Fruit fly (Drosophila melanogaster) whole organism, adult: ENCODE measurements around the gene PNPase.

ENCODE experiments used
- CG11617 ChIP-seq: fragments of 200-800 bp; sonication (Bioruptor generic); optimal IDR thresholded peaks from 2 replicates; lab custom pipeline; 2017; ENCODE audit warnings: mild to moderate bottlenecking, missing biosample characterization, missing genetic modification reagents, missing genetic modification characterization
- CG14711 ChIP-seq: fragments of 200-800 bp; sonication (Bioruptor generic); optimal IDR thresholded peaks from 2 replicates; lab custom pipeline; 2018; ENCODE audit warnings: missing biosample characterization, mild to moderate bottlenecking, missing genetic modification characterization, moderate library complexity
- CG1620 ChIP-seq: fragments of 200-800 bp; sonication (Bioruptor generic); optimal IDR thresholded peaks from 2 replicates; lab custom pipeline; 2016; ENCODE audit warnings: missing biosample characterization, missing genetic modification characterization
- CG5204 ChIP-seq: fragments of 200-800 bp; sonication (Bioruptor generic); optimal IDR thresholded peaks from 2 replicates; lab custom pipeline; 2016; ENCODE audit warnings: missing biosample characterization, missing genetic modification characterization
- Clk ChIP-seq: fragments of 200-800 bp; sonication (Bioruptor generic); optimal IDR thresholded peaks from 2 replicates; lab custom pipeline; 2017; ENCODE audit warnings: missing biosample characterization, missing genetic modification characterization
- Crg-1 ChIP-seq: fragments of 200-800 bp; sonication (Bioruptor generic); optimal IDR thresholded peaks from 2 replicates; lab custom pipeline; 2016; ENCODE audit warnings: missing biosample characterization, missing genetic modification characterization
- Mnt ChIP-seq: fragments of 200-800 bp; sonication (Bioruptor generic); optimal IDR thresholded peaks from 2 replicates; lab custom pipeline; 2016; ENCODE audit warnings: missing biosample characterization, mild to moderate bottlenecking, missing genetic modification characterization
- bab1 ChIP-seq: fragments of 200-800 bp; sonication (Bioruptor generic); optimal IDR thresholded peaks from 3 replicates; lab custom pipeline; 2019; ENCODE audit warnings: missing biosample characterization, mild to moderate bottlenecking, missing genetic modification characterization, moderate library complexity
- cic ChIP-seq: fragments of 200-800 bp; sonication (Bioruptor generic); optimal IDR thresholded peaks from 2 replicates; lab custom pipeline; 2017; ENCODE audit warnings: missing biosample characterization, mild to moderate bottlenecking, missing genetic modification characterization, moderate library complexity
- kay ChIP-seq: fragments of 200-800 bp; sonication (Bioruptor generic); peaks from one replicate; lab custom pipeline; 2016; ENCODE audit warnings: missing biosample characterization, missing genetic modification characterization, borderline replicate concordance
- ovo ChIP-seq: fragments of 200-800 bp; sonication (Bioruptor generic); optimal IDR thresholded peaks from 2 replicates; lab custom pipeline; 2016; ENCODE audit warnings: missing biosample characterization, missing genetic modification characterization
- pad ChIP-seq: fragments of 200-800 bp; sonication (Bioruptor generic); optimal IDR thresholded peaks from 3 replicates; lab custom pipeline; 2017; ENCODE audit warnings: missing biosample characterization, missing genetic modification characterization, mild to moderate bottlenecking, moderate library complexity, missing genetic modification reagents
- tj ChIP-seq: fragments of 200-800 bp; sonication (Bioruptor generic); optimal IDR thresholded peaks from 3 replicates; lab custom pipeline; 2017; ENCODE audit warnings: missing biosample characterization, mild to moderate bottlenecking, missing genetic modification characterization, moderate library complexity

- TF ChIP-seq bab1 (GFP tag; lab: Kevin White, UChicago) (no peak), tj (GFP tag; lab: Kevin White, UChicago) (no peak), CG5204 (no peak), CG11617 (GFP tag; lab: Kevin White, UChicago) (no peak), ovo (no peak), pad (GFP tag; lab: Kevin White, UChicago) (no peak), cic (no peak), CG14711 (no peak), kay (GFP tag; lab: Kevin White, UChicago) (no peak), CG1620 (no peak), Mnt (no peak), Crg-1 (GFP tag; lab: Kevin White, UChicago) (no peak), Clk (no peak)
Measured at dm6 chr3R:31380489-31380888, 24.8 kb downstream of the PNPase start.
